Worm (Caenorhabditis elegans): Measurements from ENCODE around the gene srx-113.

DNA sequence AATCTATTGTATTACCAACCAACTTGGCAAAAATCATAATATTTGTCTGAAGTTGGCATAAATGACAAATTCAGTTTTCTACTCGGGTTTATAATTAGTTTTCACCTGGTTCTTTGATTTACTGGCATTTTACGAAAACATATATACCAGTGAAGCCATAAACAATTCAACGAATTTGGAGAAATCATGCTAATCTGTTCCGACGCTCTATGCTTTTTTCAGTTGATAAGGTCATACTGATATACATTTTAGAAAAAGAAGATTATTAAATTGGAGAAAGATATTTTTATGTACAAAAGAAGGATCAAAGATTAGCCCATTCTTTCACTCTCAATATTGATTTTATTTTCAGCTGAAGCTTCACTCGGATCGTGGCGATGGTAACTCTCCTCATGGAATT lies 45.2 kb downstream of the srx-113 start:
- TF ChIP-seq ama-1 (optimal IDR thresholded peaks at IDR 0.05) (no peak), flt-1 (GFP tag; IDR thresholded peaks at IDR 0.05) (no peak)
